Fruit fly (Drosophila melanogaster) whole organism, adult: ENCODE data around the gene BG642167.

Source experiments
- CG11617 ChIP-seq: fragments of 200-800 bp; sonication (Bioruptor generic); optimal IDR thresholded peaks from 2 replicates; lab custom pipeline; 2017; ENCODE audit warnings: mild to moderate bottlenecking, missing biosample characterization, missing genetic modification reagents, missing genetic modification characterization
- CG12768 ChIP-seq: fragments of 200-800 bp; sonication (Bioruptor generic); optimal IDR thresholded peaks from 2 replicates; lab custom pipeline; 2017; ENCODE audit warnings: missing biosample characterization, missing genetic modification characterization, mild to moderate bottlenecking, moderate library complexity, missing genetic modification reagents
- CG1620 ChIP-seq: fragments of 200-800 bp; sonication (Bioruptor generic); optimal IDR thresholded peaks from 2 replicates; lab custom pipeline; 2016; ENCODE audit warnings: missing biosample characterization, missing genetic modification characterization
- CG33017 ChIP-seq: fragments of 200-800 bp; sonication (Bioruptor generic); optimal IDR thresholded peaks from 2 replicates; lab custom pipeline; 2018; ENCODE audit warnings: missing biosample characterization, mild to moderate bottlenecking, missing genetic modification characterization, moderate library complexity
- CG5204 ChIP-seq: fragments of 200-800 bp; sonication (Bioruptor generic); optimal IDR thresholded peaks from 2 replicates; lab custom pipeline; 2016; ENCODE audit warnings: missing biosample characterization, missing genetic modification characterization
- CG7045 ChIP-seq: fragments of 200-800 bp; sonication (Bioruptor generic); optimal IDR thresholded peaks from 2 replicates; lab custom pipeline; 2017; ENCODE audit warnings: missing biosample characterization, mild to moderate bottlenecking, missing genetic modification characterization
- Clk ChIP-seq: fragments of 200-800 bp; sonication (Bioruptor generic); optimal IDR thresholded peaks from 2 replicates; lab custom pipeline; 2017; ENCODE audit warnings: missing biosample characterization, missing genetic modification characterization
- Mnt ChIP-seq: fragments of 200-800 bp; sonication (Bioruptor generic); optimal IDR thresholded peaks from 2 replicates; lab custom pipeline; 2016; ENCODE audit warnings: missing biosample characterization, mild to moderate bottlenecking, missing genetic modification characterization
- cic ChIP-seq: fragments of 200-800 bp; sonication (Bioruptor generic); optimal IDR thresholded peaks from 2 replicates; lab custom pipeline; 2017; ENCODE audit warnings: missing biosample characterization, mild to moderate bottlenecking, missing genetic modification characterization, moderate library complexity
- cnc ChIP-seq, 2 experiments: fragments of >200 bp; optimal IDR thresholded peaks; 2 replicates each; lab custom pipeline; 2017
- kay ChIP-seq: fragments of 200-800 bp; sonication (Bioruptor generic); peaks from one replicate; lab custom pipeline; 2016; ENCODE audit warnings: missing biosample characterization, missing genetic modification characterization, borderline replicate concordance
- ovo ChIP-seq: fragments of 200-800 bp; sonication (Bioruptor generic); optimal IDR thresholded peaks from 2 replicates; lab custom pipeline; 2016; ENCODE audit warnings: missing biosample characterization, missing genetic modification characterization
- tj ChIP-seq: fragments of 200-800 bp; sonication (Bioruptor generic); optimal IDR thresholded peaks from 3 replicates; lab custom pipeline; 2017; ENCODE audit warnings: missing biosample characterization, mild to moderate bottlenecking, missing genetic modification characterization, moderate library complexity
- toe ChIP-seq: fragments of 200-800 bp; sonication (Bioruptor generic); optimal IDR thresholded peaks from 2 replicates; lab custom pipeline; 2016; ENCODE audit warnings: missing biosample characterization, missing genetic modification characterization

- TF ChIP-seq CG5204 (GFP tag; lab: Kevin White, UChicago): no peak
- no peak for TF ChIP-seq Clk (GFP tag; lab: Kevin White, UChicago)
- TF ChIP-seq tj: no peak
- no peak for TF ChIP-seq CG11617 (GFP tag; lab: Kevin White, UChicago)
- no peak for TF ChIP-seq CG7045 (GFP tag; lab: Kevin White, UChicago)
- no peak for TF ChIP-seq ovo (GFP tag; lab: Kevin White, UChicago)
- no peak for TF ChIP-seq CG33017 (tag; lab: Kevin White, UChicago)
- no peak for TF ChIP-seq CG12768 (GFP tag; lab: Kevin White, UChicago)
- TF ChIP-seq kay (GFP tag; lab: Kevin White, UChicago): no peak
- TF ChIP-seq Mnt (GFP tag; lab: Kevin White, UChicago): no peak
- TF ChIP-seq toe: no peak
- TF ChIP-seq cic (GFP tag; lab: Kevin White, UChicago): no peak
- no peak for TF ChIP-seq cnc (optimal IDR thresholded peaks at IDR 0.05; lab: Kevin White, UChicago)
- no peak for TF ChIP-seq CG1620
These were observed 15.9 kb upstream of the BG642167 start, which contains the start of gene CG31093 for dm6 chr3R:25790371-25790770.
